Worm (Caenorhabditis elegans): Measurements from ENCODE around the gene gcy-9.

- no peak for TF ChIP-seq ama-1 (optimal IDR thresholded peaks at IDR 0.05)
- TF ChIP-seq tra-4 (tag; optimal IDR thresholded peaks at IDR 0.05) = no peak
- no peak for TF ChIP-seq ceh-36 (tag; optimal IDR thresholded peaks at IDR 0.05)
- no peak for TF ChIP-seq flt-1 (GFP tag; IDR thresholded peaks at IDR 0.05)
- no peak for TF ChIP-seq B0310.2 (tag; optimal IDR thresholded peaks at IDR 0.05)
- no peak for TF ChIP-seq ets-7 (tag; optimal IDR thresholded peaks at IDR 0.05)
- no peak for TF ChIP-seq scrt-1 (GFP tag; IDR thresholded peaks at IDR 0.05)
- no peak for TF ChIP-seq hmbx-1 (tag; optimal IDR thresholded peaks at IDR 0.05)
- TF ChIP-seq aly-1 (tag; optimal IDR thresholded peaks at IDR 0.05) = no peak
- TF ChIP-seq tbx-37 (GFP tag; conservative IDR thresholded peaks at IDR 0.05) = no peak
- TF ChIP-seq pes-1 (GFP tag; IDR thresholded peaks at IDR 0.05) = no peak
- no peak for TF ChIP-seq hnd-1 (tag; optimal IDR thresholded peaks at IDR 0.05)
These were observed 39.7 kb upstream of the gcy-9 start, which contains the start of gene tni-1 for ce11 chrX:11377370-11377769.

All from whole organism, early embryonic.